Fruit fly (Drosophila melanogaster) S2 (cell line): ENCODE results near the gene Dhfr.

Source experiments
- CG8478 ChIP-seq: fragments of >200 bp; optimal IDR thresholded peaks from 2 replicates; lab custom pipeline; 2018
- CTCF ChIP-seq, 2 experiments: fragments of >200 bp; optimal IDR thresholded peaks; 2 replicates each; lab custom pipeline; 2018

Gene Dhfr

dm6 chr3R:16498859-16499258 is 17.9 kb downstream of the Dhfr start, which contains the start of gene Gr89a:
Gr89a (minus strand) TSS chr3R:16498959.
- TF ChIP-seq CG8478 = no peak
- no peak for TF ChIP-seq CTCF (optimal IDR thresholded peaks at IDR 0.05; lab: Kevin White, UChicago)

- no peak for TF ChIP-seq CG8478
- TF ChIP-seq CTCF (optimal IDR thresholded peaks at IDR 0.05; lab: Kevin White, UChicago) = no peak
Observed at dm6 chr3R:16500919-16501851, 20.2 kb downstream of the Dhfr start, which contains the start of gene Decay. Decay (minus strand) TSS chr3R:16501050.

- TF ChIP-seq CG8478 (no peak), CTCF (optimal IDR thresholded peaks at IDR 0.05; lab: Kevin White, UChicago) (no peak)
Observed at dm6 chr3R:16502595-16503305, 21.8 kb downstream of the Dhfr start, which contains the start of gene CG42342. CG42342 (plus strand) TSS chr3R:16502770.

dm6 chr3R:16504541-16504940 is 23.6 kb downstream of the Dhfr start:
- no peak for TF ChIP-seq CG8478
- TF ChIP-seq CTCF (optimal IDR thresholded peaks at IDR 0.05; lab: Kevin White, UChicago) = no peak

- TF ChIP-seq CG8478 = no peak
- no peak for TF ChIP-seq CTCF (optimal IDR thresholded peaks at IDR 0.05; lab: Kevin White, UChicago)
Observed at dm6 chr3R:16507706-16508105, 26.7 kb downstream of the Dhfr start.

dm6 chr3R:16510128-16510527 is 29.2 kb downstream of the Dhfr start:
- TF ChIP-seq CG8478 (no peak), CTCF (optimal IDR thresholded peaks at IDR 0.05; lab: Kevin White, UChicago) (no peak)

dm6 chr3R:16518150-16518662 is 37.2 kb downstream of the Dhfr start:
- TF ChIP-seq CTCF (optimal IDR thresholded peaks at IDR 0.05; lab: Kevin White, UChicago) = no peak
- TF ChIP-seq CG8478 = no peak

dm6 chr3R:16523395-16523794 is 42.4 kb downstream of the Dhfr start:
- TF ChIP-seq CG8478 (no peak), CTCF (optimal IDR thresholded peaks at IDR 0.05; lab: Kevin White, UChicago) (no peak)

- TF ChIP-seq CG8478 = no peak
- no peak for TF ChIP-seq CTCF (optimal IDR thresholded peaks at IDR 0.05; lab: Kevin White, UChicago)
Observed at dm6 chr3R:16524178-16524577, 43.2 kb downstream of the Dhfr start.

- TF ChIP-seq CG8478 (no peak), CTCF (optimal IDR thresholded peaks at IDR 0.05; lab: Kevin White, UChicago) (no peak)
Observed at dm6 chr3R:16524593-16525111, 43.7 kb downstream of the Dhfr start.

dm6 chr3R:16525555-16525954 is 44.6 kb downstream of the Dhfr start:
- TF ChIP-seq CTCF (optimal IDR thresholded peaks at IDR 0.05; lab: Kevin White, UChicago) (no peak), CG8478 (no peak)

dm6 chr3R:16526256-16526655 is 45.3 kb downstream of the Dhfr start:
- TF ChIP-seq CG8478 (no peak), CTCF (optimal IDR thresholded peaks at IDR 0.05; lab: Kevin White, UChicago) (no peak)

dm6 chr3R:16526697-16527370 is 45.9 kb downstream of the Dhfr start:
- TF ChIP-seq CG8478 (no peak), CTCF (optimal IDR thresholded peaks at IDR 0.05; lab: Kevin White, UChicago) (no peak)

dm6 chr3R:16528429-16528828 is 47.5 kb downstream of the Dhfr start:
- no peak for TF ChIP-seq CTCF (optimal IDR thresholded peaks at IDR 0.05; lab: Kevin White, UChicago)
- no peak for TF ChIP-seq CG8478

dm6 chr3R:16530424-16530823 is 49.5 kb downstream of the Dhfr start:
- TF ChIP-seq CG8478 (no peak), CTCF (optimal IDR thresholded peaks at IDR 0.05; lab: Kevin White, UChicago) (no peak)
